Worm (Caenorhabditis elegans) whole organism, L1 larva: Measurements from ENCODE around the gene twk-16.

Source experiments
- irx-1 ChIP-seq: sonication (generic microtip); optimal IDR thresholded peaks from 2 replicates; lab custom pipeline; 2016; ENCODE audit warnings: missing genetic modification characterization, missing compliant biosample characterization
- lin-39 ChIP-seq: fragments of 150-350 bp; optimal IDR thresholded peaks from 2 replicates; lab custom pipeline; 2014; ENCODE audit warnings: missing biosample characterization, missing genetic modification reagents, missing genetic modification characterization

- TF ChIP-seq irx-1 (tag; lab: Kevin White, UChicago) (no peak), lin-39 (tag; lab: Kevin White, UChicago) (no peak)
Observed at ce11 chrX:3045466-3045865, 35.5 kb upstream of the twk-16 start, which contains the start of gene cnnm-3.
